Worm (Caenorhabditis elegans) whole organism, mixed stage, embryonic: ENCODE data around the gene nmy-3.

Experiments used
- M03D4.4 ChIP-seq: sonication (generic microtip); optimal IDR thresholded peaks from 2 replicates; lab custom pipeline; 2017; ENCODE audit warnings: mild to moderate bottlenecking, missing genetic modification characterization, missing compliant biosample characterization
- bed-3 ChIP-seq: fragments of 200-800 bp; sonication (Bioruptor generic); optimal IDR thresholded peaks from 3 replicates; lab custom pipeline; 2018; ENCODE audit warnings: mild to moderate bottlenecking, missing genetic modification characterization, moderate library complexity, missing compliant biosample characterization
- blmp-1 ChIP-seq: fragments of 150-350 bp; optimal IDR thresholded peaks from 2 replicates; lab custom pipeline; 2014; ENCODE audit warnings: missing biosample characterization, missing genetic modification characterization
- ceh-39 ChIP-seq: fragments of 150-350 bp; optimal IDR thresholded peaks from 2 replicates; lab custom pipeline; 2014; ENCODE audit warnings: missing biosample characterization, missing genetic modification characterization
- ceh-43 ChIP-seq: fragments of 200-800 bp; sonication (Bioruptor generic); optimal IDR thresholded peaks from 2 replicates; lab custom pipeline; 2018; ENCODE audit warnings: mild to moderate bottlenecking, missing genetic modification characterization, moderate library complexity, missing compliant biosample characterization
- ceh-83 ChIP-seq: fragments of 200-800 bp; sonication (Bioruptor generic); optimal IDR thresholded peaks from 2 replicates; lab custom pipeline; 2018; ENCODE audit warnings: mild to moderate bottlenecking, missing genetic modification characterization, missing compliant biosample characterization
- ces-1 ChIP-seq: fragments of 150-350 bp; optimal IDR thresholded peaks from 2 replicates; lab custom pipeline; 2014; ENCODE audit warnings: missing biosample characterization, missing genetic modification reagents, missing genetic modification characterization
- cnd-1 ChIP-seq: fragments of 200-800 bp; sonication (Bioruptor generic); optimal IDR thresholded peaks from 2 replicates; lab custom pipeline; 2018; ENCODE audit warnings: mild to moderate bottlenecking, missing genetic modification characterization, missing compliant biosample characterization
- drap-1 ChIP-seq: fragments of 200-800 bp; sonication (Bioruptor generic); optimal IDR thresholded peaks from 3 replicates; lab custom pipeline; 2018; ENCODE audit warnings: mild to moderate bottlenecking, missing genetic modification characterization, missing compliant biosample characterization
- elt-1 ChIP-seq: sonication (generic microtip); optimal IDR thresholded peaks from 2 replicates; lab custom pipeline; 2017; ENCODE audit warnings: missing genetic modification characterization, mild to moderate bottlenecking, missing compliant biosample characterization, antibody characterized with exemption, moderate library complexity, borderline replicate concordance; ENCODE audit not compliant: insufficient read depth
- elt-3 ChIP-seq: fragments of 150-350 bp; optimal IDR thresholded peaks from 2 replicates; lab custom pipeline; 2014; ENCODE audit warnings: missing biosample characterization, missing genetic modification characterization
- flh-1 ChIP-seq: fragments of 200-800 bp; sonication (Bioruptor generic); optimal IDR thresholded peaks from 2 replicates; lab custom pipeline; 2018; ENCODE audit warnings: mild to moderate bottlenecking, missing genetic modification characterization, moderate library complexity, missing compliant biosample characterization
- ham-2 ChIP-seq: fragments of 200-800 bp; sonication (Bioruptor generic); optimal IDR thresholded peaks from 2 replicates; lab custom pipeline; 2018; ENCODE audit warnings: mild to moderate bottlenecking, missing genetic modification characterization, missing compliant biosample characterization
- lin-32 ChIP-seq: fragments of 200-800 bp; sonication (Bioruptor generic); optimal IDR thresholded peaks from 2 replicates; lab custom pipeline; 2018; ENCODE audit warnings: mild to moderate bottlenecking, missing genetic modification characterization, missing compliant biosample characterization
- lsy-2 ChIP-seq: fragments of 150-350 bp; optimal IDR thresholded peaks from 2 replicates; lab custom pipeline; 2014; ENCODE audit warnings: missing biosample characterization, missing genetic modification characterization
- mab-5 ChIP-seq: fragments of 150-350 bp; optimal IDR thresholded peaks from 2 replicates; lab custom pipeline; 2014; ENCODE audit warnings: missing biosample characterization, missing genetic modification characterization
- mep-1 ChIP-seq: fragments of 150-350 bp; optimal IDR thresholded peaks from 2 replicates; lab custom pipeline; 2017; ENCODE audit warnings: missing biosample characterization, missing genetic modification reagents, missing genetic modification characterization, inconsistent platforms
- nhr-12 ChIP-seq: fragments of 150-350 bp; optimal IDR thresholded peaks from 2 replicates; lab custom pipeline; 2014; ENCODE audit warnings: missing biosample characterization, missing genetic modification characterization
- nhr-2 ChIP-seq: fragments of 150-350 bp; optimal IDR thresholded peaks from 2 replicates; lab custom pipeline; 2014; ENCODE audit warnings: missing biosample characterization, missing genetic modification characterization
- nhr-237 ChIP-seq: fragments of 150-350 bp; optimal IDR thresholded peaks from 2 replicates; lab custom pipeline; 2014; ENCODE audit warnings: missing biosample characterization, missing genetic modification characterization
- nhr-28 ChIP-seq: fragments of 150-350 bp; optimal IDR thresholded peaks from 2 replicates; lab custom pipeline; 2014; ENCODE audit warnings: missing biosample characterization, missing genetic modification characterization
- nhr-76 ChIP-seq: sonication (generic microtip); optimal IDR thresholded peaks from 2 replicates; lab custom pipeline; 2017; ENCODE audit warnings: missing biosample characterization, missing genetic modification characterization
- pha-4 ChIP-seq: fragments of 150-350 bp; optimal IDR thresholded peaks from 2 replicates; lab custom pipeline; 2018; ENCODE audit warnings: missing biosample characterization, missing genetic modification reagents, missing genetic modification characterization
- sem-2 ChIP-seq: fragments of 200-800 bp; sonication (Bioruptor generic); optimal IDR thresholded peaks from 2 replicates; lab custom pipeline; 2018; ENCODE audit warnings: mild to moderate bottlenecking, missing genetic modification characterization, missing compliant biosample characterization
- snpc-4 ChIP-seq: fragments of 150-350 bp; optimal IDR thresholded peaks from 2 replicates; lab custom pipeline; 2014; ENCODE audit warnings: missing biosample characterization, missing genetic modification characterization
- sptf-1 ChIP-seq: sonication (generic microtip); optimal IDR thresholded peaks from 2 replicates; lab custom pipeline; 2017; ENCODE audit warnings: mild to moderate bottlenecking, missing genetic modification characterization, moderate library complexity, missing compliant biosample characterization
- tbx-8 ChIP-seq: fragments of 200-800 bp; sonication (Bioruptor generic); optimal IDR thresholded peaks from 2 replicates; lab custom pipeline; 2018; ENCODE audit warnings: mild to moderate bottlenecking, missing genetic modification characterization, moderate library complexity, missing compliant biosample characterization
- unc-120 ChIP-seq: sonication (generic microtip); optimal IDR thresholded peaks from 2 replicates; lab custom pipeline; 2017; ENCODE audit warnings: missing genetic modification characterization, missing compliant biosample characterization; ENCODE audit not compliant: poor library complexity, severe bottlenecking
- unc-39 ChIP-seq: fragments of 150-350 bp; optimal IDR thresholded peaks from 2 replicates; lab custom pipeline; 2014; ENCODE audit warnings: missing biosample characterization, missing genetic modification characterization
- unc-62 ChIP-seq: fragments of 150-350 bp; optimal IDR thresholded peaks from 2 replicates; lab custom pipeline; 2014; ENCODE audit warnings: missing biosample characterization, missing genetic modification reagents, missing genetic modification characterization
- zip-8 ChIP-seq: fragments of 150-350 bp; optimal IDR thresholded peaks from 2 replicates; lab custom pipeline; 2014; ENCODE audit warnings: missing biosample characterization, missing genetic modification characterization
- ztf-11 ChIP-seq: fragments of 150-350 bp; optimal IDR thresholded peaks from 2 replicates; lab custom pipeline; 2014; ENCODE audit warnings: missing biosample characterization, missing genetic modification characterization

Gene nmy-3

DNA sequence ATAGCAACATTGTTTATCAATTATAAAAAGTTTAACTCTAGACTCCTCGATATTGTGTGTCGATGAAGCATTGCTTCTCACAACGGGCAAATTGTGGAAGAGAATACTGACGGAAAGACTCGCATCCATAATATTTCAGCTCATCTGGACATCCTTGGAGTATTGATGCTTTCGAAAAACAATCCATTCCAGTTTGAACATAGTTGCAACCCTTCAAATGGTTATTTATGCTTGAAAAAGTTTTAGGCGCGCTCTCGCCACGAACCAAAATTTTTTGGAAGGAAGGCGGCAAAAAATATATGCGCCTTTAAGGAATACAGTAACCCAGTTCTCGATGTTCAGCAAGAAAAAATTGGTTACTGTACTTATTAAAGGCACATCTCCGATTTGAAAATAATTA is 48.2 kb downstream of the nmy-3 start:
- no peak for TF ChIP-seq tbx-8
- no peak for TF ChIP-seq unc-39 (tag; lab: Kevin White, UChicago)
- no peak for TF ChIP-seq M03D4.4
- no peak for TF ChIP-seq ham-2 (GFP tag; lab: Kevin White, UChicago)
- no peak for TF ChIP-seq mab-5 (tag; lab: Kevin White, UChicago)
- TF ChIP-seq sem-2 (GFP tag; lab: Kevin White, UChicago), result no peak
- no peak for TF ChIP-seq nhr-76 (tag; lab: Kevin White, UChicago)
- no peak for TF ChIP-seq flh-1 (GFP tag; lab: Kevin White, UChicago)
- no peak for TF ChIP-seq ceh-83 (GFP tag; lab: Kevin White, UChicago)
- TF ChIP-seq, all 35 proteins: peak for 0

DNA sequence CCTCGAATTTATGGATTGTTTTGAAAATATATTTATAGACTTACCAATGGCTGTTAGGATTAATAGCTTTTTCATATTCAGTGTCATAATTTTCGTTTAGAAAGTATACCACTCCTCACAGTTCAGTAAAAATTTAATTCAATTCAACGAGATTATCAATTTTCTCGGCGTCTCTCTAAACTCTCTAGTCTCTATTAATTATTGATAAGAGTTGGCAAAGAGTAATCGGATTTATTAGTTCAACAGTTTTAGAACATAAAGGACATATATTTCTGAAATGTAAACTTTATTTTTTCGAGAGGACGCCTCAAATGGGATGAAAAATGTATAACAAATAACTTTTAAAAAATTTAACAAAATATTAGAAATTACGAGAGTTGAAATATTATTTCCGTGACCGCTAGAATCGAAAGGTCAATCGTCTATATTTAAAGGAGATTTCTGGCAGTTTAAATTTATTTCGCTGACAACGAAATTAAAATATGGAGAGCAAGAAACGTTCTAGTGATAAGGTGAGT is 49.8 kb downstream of the nmy-3 start, which contains the start of the genes nspg-11 and F49C12.15:
nspg-11 (minus strand) TSS at position 101 of the 518 bp plus-strand sequence.
F49C12.15 (plus strand) TSS at position 468 of the 518 bp plus-strand sequence.
- TF ChIP-seq pha-4 (no peak), nhr-237 (tag; lab: Kevin White, UChicago) (no peak), drap-1 (GFP tag; lab: Kevin White, UChicago) (no peak), unc-62 (GFP tag; lab: Kevin White, UChicago) (no peak), sptf-1 (tag; lab: Kevin White, UChicago) (no peak), elt-3 (no peak), lsy-2 (tag; lab: Kevin White, UChicago) (no peak), ham-2 (GFP tag; lab: Kevin White, UChicago) (no peak), snpc-4 (tag; lab: Kevin White, UChicago) (no peak), cnd-1 (tag; lab: Kevin White, UChicago) (no peak), blmp-1 (tag; lab: Kevin White, UChicago) (no peak), nhr-2 (tag; lab: Kevin White, UChicago) (no peak), lin-32 (GFP tag; lab: Kevin White, UChicago) (no peak), ces-1 (GFP tag; lab: Kevin White, UChicago) (no peak), nhr-12 (tag; lab: Kevin White, UChicago) (no peak), mep-1 (tag; lab: Kevin White, UChicago) (no peak), tbx-8 (no peak), elt-1 (tag; lab: Kevin White, UChicago) (no peak)

DNA sequence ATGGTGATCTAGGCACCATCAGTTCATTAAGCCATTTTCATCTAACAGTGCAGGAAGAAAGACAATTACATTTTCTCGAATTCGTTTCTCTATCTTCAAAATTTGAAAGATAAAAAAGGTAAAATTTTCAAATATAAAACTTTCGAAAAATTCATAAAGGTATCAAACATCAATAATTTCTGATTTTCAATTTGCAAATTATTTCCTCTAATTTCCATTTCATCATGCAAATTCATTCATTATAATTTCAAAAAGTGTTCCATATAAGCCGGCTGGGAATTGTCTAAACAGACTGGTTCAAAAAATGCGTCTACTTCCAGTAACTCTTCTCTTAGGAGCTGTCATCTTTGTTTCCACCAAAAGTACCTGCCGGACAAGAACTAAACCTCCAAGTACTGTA is 53.4 kb downstream of the nmy-3 start, which contains the start of gene clec-183:
clec-183 (plus strand) TSS at position 301 of the 400 bp plus-strand sequence.
- TF ChIP-seq nhr-237 (tag; lab: Kevin White, UChicago), result no peak
- no peak for TF ChIP-seq unc-62 (GFP tag; lab: Kevin White, UChicago)
- TF ChIP-seq nhr-2 (tag; lab: Kevin White, UChicago), result no peak
- no peak for TF ChIP-seq unc-39 (tag; lab: Kevin White, UChicago)
- TF ChIP-seq flh-1 (GFP tag; lab: Kevin White, UChicago), result no peak
- TF ChIP-seq zip-8 (tag; lab: Kevin White, UChicago), result no peak
- no peak for TF ChIP-seq elt-1 (tag; lab: Kevin White, UChicago)
- TF ChIP-seq bed-3, result no peak
- no peak for TF ChIP-seq lsy-2 (tag; lab: Kevin White, UChicago)
- no peak for TF ChIP-seq drap-1 (GFP tag; lab: Kevin White, UChicago)
- no peak for TF ChIP-seq mep-1 (tag; lab: Kevin White, UChicago)
- no peak for TF ChIP-seq nhr-76 (tag; lab: Kevin White, UChicago)
- TF ChIP-seq nhr-28 (tag; lab: Kevin White, UChicago), result no peak
- no peak for TF ChIP-seq snpc-4 (tag; lab: Kevin White, UChicago)
- TF ChIP-seq ceh-43 (GFP tag; lab: Kevin White, UChicago), result no peak
- no peak for TF ChIP-seq ztf-11 (tag; lab: Kevin White, UChicago)
- no peak for TF ChIP-seq ceh-39 (tag; lab: Kevin White, UChicago)
- no peak for TF ChIP-seq elt-3

DNA sequence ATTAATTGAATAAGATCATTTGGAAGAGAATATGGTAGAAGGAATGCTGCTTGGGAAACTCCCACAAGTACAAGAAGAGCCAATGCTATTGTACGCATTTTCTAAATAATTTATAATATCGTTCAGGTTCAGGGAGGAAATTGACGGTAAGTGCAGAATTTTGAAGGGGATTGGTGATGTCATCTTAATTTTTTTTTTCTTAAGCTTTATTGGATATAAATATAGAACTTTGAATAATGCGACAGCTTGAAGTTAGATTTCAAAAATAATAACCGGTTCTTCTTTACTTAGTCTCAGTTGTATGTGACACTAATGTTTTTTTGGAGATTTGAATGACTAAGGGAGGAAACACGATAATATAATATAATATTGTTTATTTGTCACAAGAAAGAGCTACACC is 56.5 kb downstream of the nmy-3 start, which contains the start of gene nspg-7.1:
nspg-7.1 (minus strand) TSS at position 101 of the 400 bp plus-strand sequence.
- TF ChIP-seq flh-1 (GFP tag; lab: Kevin White, UChicago) (no peak), mep-1 (tag; lab: Kevin White, UChicago) (no peak), blmp-1 (tag; lab: Kevin White, UChicago) (no peak), ham-2 (GFP tag; lab: Kevin White, UChicago) (no peak), M03D4.4 (no peak), ces-1 (GFP tag; lab: Kevin White, UChicago) (no peak), cnd-1 (tag; lab: Kevin White, UChicago) (no peak), nhr-12 (tag; lab: Kevin White, UChicago) (no peak), lin-32 (GFP tag; lab: Kevin White, UChicago) (no peak), elt-1 (tag; lab: Kevin White, UChicago) (no peak), ceh-83 (GFP tag; lab: Kevin White, UChicago) (no peak), nhr-2 (tag; lab: Kevin White, UChicago) (no peak), mab-5 (tag; lab: Kevin White, UChicago) (no peak), unc-120 (tag; lab: Kevin White, UChicago) (no peak), lsy-2 (tag; lab: Kevin White, UChicago) (no peak), sem-2 (GFP tag; lab: Kevin White, UChicago) (no peak)
